Fruit fly (Drosophila melanogaster) whole organism, embryonic: ENCODE results near the gene CG33217.

ENCODE experiments used
- Adf1 ChIP-seq: fragments of 200-800 bp; sonication (Bioruptor generic); IDR thresholded peaks from 2 replicates; pipeline ENCODE4 v1.3.6; 2022; ENCODE audit warnings: missing biosample characterization, missing genetic modification characterization
- Atf-2 ChIP-seq: fragments of 200-800 bp; sonication (Bioruptor generic); optimal IDR thresholded peaks from 2 replicates; lab custom pipeline; 2016; ENCODE audit warnings: missing biosample characterization, missing genetic modification characterization
- BEAF-32 ChIP-seq: fragments of 200-800 bp; sonication (Bioruptor generic); optimal IDR thresholded peaks from 3 replicates; lab custom pipeline; 2017; ENCODE audit warnings: missing biosample characterization, missing genetic modification characterization, mild to moderate bottlenecking, moderate library complexity, missing genetic modification reagents
- Bdp1 ChIP-seq: fragments of 200-800 bp; sonication (Bioruptor generic); optimal IDR thresholded peaks from 3 replicates; lab custom pipeline; 2016; ENCODE audit warnings: missing biosample characterization, missing genetic modification characterization
- CG10565 ChIP-seq: fragments of 200-800 bp; sonication (Bioruptor generic); optimal IDR thresholded peaks from 3 replicates; lab custom pipeline; 2016; ENCODE audit warnings: missing biosample characterization, mild to moderate bottlenecking, missing genetic modification characterization
- CG10959 ChIP-seq: fragments of 200-800 bp; sonication (Bioruptor generic); IDR thresholded peaks from 2 replicates; pipeline ENCODE4 v1.3.6; 2022; ENCODE audit warnings: missing biosample characterization, missing genetic modification characterization
- CG11695 ChIP-seq: fragments of 200-800 bp; sonication (Bioruptor generic); IDR thresholded peaks from 3 replicates; pipeline ENCODE4 v1.3.6; 2022; ENCODE audit warnings: missing biosample characterization, missing genetic modification characterization
- CG12071 ChIP-seq: fragments of 200-800 bp; sonication (Bioruptor generic); optimal IDR thresholded peaks from 3 replicates; lab custom pipeline; 2018; ENCODE audit warnings: missing biosample characterization, mild to moderate bottlenecking, missing genetic modification characterization
- CG12744 ChIP-seq: fragments of 200-800 bp; sonication (Bioruptor generic); optimal IDR thresholded peaks from 2 replicates; lab custom pipeline; 2016; ENCODE audit warnings: missing biosample characterization, missing genetic modification characterization
- CG13775 ChIP-seq: fragments of 200-800 bp; sonication (Bioruptor generic); optimal IDR thresholded peaks from 3 replicates; lab custom pipeline; 2017; ENCODE audit warnings: missing biosample characterization, mild to moderate bottlenecking, missing genetic modification characterization
- CG14710 ChIP-seq: fragments of 200-800 bp; sonication (Bioruptor generic); optimal IDR thresholded peaks from 3 replicates; lab custom pipeline; 2019; ENCODE audit warnings: missing biosample characterization, mild to moderate bottlenecking, missing genetic modification characterization, moderate library complexity
- CG15073 ChIP-seq: fragments of 200-800 bp; sonication (Bioruptor generic); optimal IDR thresholded peaks from 2 replicates; lab custom pipeline; 2016; ENCODE audit warnings: missing biosample characterization, missing genetic modification characterization
- CG4730 ChIP-seq: fragments of 200-800 bp; sonication (Bioruptor generic); IDR thresholded peaks from 2 replicates; pipeline ENCODE4 v1.3.6; 2022; ENCODE audit warnings: missing biosample characterization, missing genetic modification characterization
- CG4854 ChIP-seq: fragments of 200-800 bp; sonication (Bioruptor generic); optimal IDR thresholded peaks from 2 replicates; lab custom pipeline; 2016; ENCODE audit warnings: missing biosample characterization, missing genetic modification characterization, inconsistent platforms
- CG5245 ChIP-seq: fragments of 200-800 bp; sonication (Bioruptor generic); optimal IDR thresholded peaks from 3 replicates; lab custom pipeline; 2016; ENCODE audit warnings: missing biosample characterization, missing genetic modification characterization
- CG7556 ChIP-seq: fragments of 200-800 bp; sonication (Bioruptor generic); optimal IDR thresholded peaks from 2 replicates; lab custom pipeline; 2017; ENCODE audit warnings: missing biosample characterization, mild to moderate bottlenecking, missing genetic modification characterization
- CG7839 ChIP-seq: fragments of 200-800 bp; sonication (Bioruptor generic); optimal IDR thresholded peaks from 3 replicates; lab custom pipeline; 2018; ENCODE audit warnings: missing biosample characterization, mild to moderate bottlenecking, missing genetic modification characterization, moderate library complexity
- CG7928 ChIP-seq: fragments of 200-800 bp; sonication (Bioruptor generic); optimal IDR thresholded peaks from 2 replicates; lab custom pipeline; 2017; ENCODE audit warnings: missing biosample characterization, mild to moderate bottlenecking, missing genetic modification characterization
- Camta ChIP-seq: fragments of 200-800 bp; sonication (Bioruptor generic); optimal IDR thresholded peaks from 2 replicates; lab custom pipeline; 2016; ENCODE audit warnings: missing biosample characterization, missing genetic modification characterization
- Chrac-16 ChIP-seq: fragments of 200-800 bp; sonication (Bioruptor generic); optimal IDR thresholded peaks from 3 replicates; lab custom pipeline; 2016; ENCODE audit warnings: missing biosample characterization, missing genetic modification characterization
- Dbx ChIP-seq: fragments of 200-800 bp; sonication (Bioruptor generic); IDR thresholded peaks from 3 replicates; pipeline ENCODE4 v1.3.6; 2022; ENCODE audit warnings: missing biosample characterization, missing genetic modification characterization
- Drgx ChIP-seq: fragments of 200-800 bp; sonication (Bioruptor generic); IDR thresholded peaks from 2 replicates; pipeline ENCODE4 v1.3.6; 2022; ENCODE audit warnings: missing biosample characterization, missing genetic modification characterization
- MTF-1 ChIP-seq: fragments of 200-800 bp; sonication (Bioruptor generic); optimal IDR thresholded peaks from 2 replicates; lab custom pipeline; 2018; ENCODE audit warnings: missing biosample characterization, mild to moderate bottlenecking, missing genetic modification characterization, borderline replicate concordance
- NC2β ChIP-seq: fragments of 200-800 bp; sonication (Bioruptor generic); optimal IDR thresholded peaks from 2 replicates; lab custom pipeline; 2016; ENCODE audit warnings: missing biosample characterization, missing genetic modification characterization
- Oaz ChIP-seq: fragments of 200-800 bp; sonication (Bioruptor generic); IDR thresholded peaks from 2 replicates; pipeline ENCODE4 v1.3.6; 2022; ENCODE audit warnings: missing biosample characterization, missing genetic modification characterization
- PHDP ChIP-seq: fragments of 200-800 bp; sonication (Bioruptor generic); optimal IDR thresholded peaks from 3 replicates; lab custom pipeline; 2018; ENCODE audit warnings: missing biosample characterization, mild to moderate bottlenecking, missing genetic modification characterization, moderate library complexity
- Xbp1 ChIP-seq: fragments of 200-800 bp; sonication (Bioruptor generic); optimal IDR thresholded peaks from 3 replicates; lab custom pipeline; 2016; ENCODE audit warnings: missing biosample characterization, mild to moderate bottlenecking, missing genetic modification characterization
- cas ChIP-seq: fragments of 200-800 bp; sonication (Bioruptor generic); IDR thresholded peaks from 2 replicates; pipeline ENCODE4 v1.3.6; 2022; ENCODE audit warnings: missing biosample characterization, missing genetic modification characterization
- croc ChIP-seq: fragments of 200-800 bp; sonication (Bioruptor generic); conservative IDR thresholded peaks from 3 replicates; pipeline ENCODE4 v1.3.6; 2022; ENCODE audit warnings: missing biosample characterization, missing genetic modification characterization
- dysf ChIP-seq: fragments of 200-800 bp; sonication (Bioruptor generic); IDR thresholded peaks from 3 replicates; pipeline ENCODE4 v1.3.6; 2022; ENCODE audit warnings: missing biosample characterization, missing genetic modification characterization
- gem ChIP-seq: fragments of 200-800 bp; sonication (Bioruptor generic); optimal IDR thresholded peaks from 2 replicates; lab custom pipeline; 2019; ENCODE audit warnings: missing biosample characterization, mild to moderate bottlenecking, missing genetic modification characterization, moderate library complexity
- grn ChIP-seq: fragments of 200-800 bp; sonication (Bioruptor generic); optimal IDR thresholded peaks from 3 replicates; lab custom pipeline; 2017; ENCODE audit warnings: missing biosample characterization, missing genetic modification characterization
- gsb ChIP-seq: fragments of 200-800 bp; sonication (Bioruptor generic); IDR thresholded peaks from 2 replicates; pipeline ENCODE4 v1.3.6; 2022; ENCODE audit warnings: missing biosample characterization, missing genetic modification characterization
- knrl ChIP-seq: fragments of 200-800 bp; sonication (Bioruptor generic); IDR thresholded peaks from 3 replicates; pipeline ENCODE4 v1.3.6; 2022; ENCODE audit warnings: missing biosample characterization, missing genetic modification characterization; ENCODE audit not compliant: partially characterized antibody
- lbe ChIP-seq: fragments of 200-800 bp; sonication (Bioruptor generic); optimal IDR thresholded peaks from 2 replicates; lab custom pipeline; 2016; ENCODE audit warnings: missing biosample characterization, mild to moderate bottlenecking, missing genetic modification characterization
- luna ChIP-seq: fragments of 200-800 bp; sonication (Bioruptor generic); optimal IDR thresholded peaks from 2 replicates; lab custom pipeline; 2016; ENCODE audit warnings: missing biosample characterization, missing genetic modification characterization
- maf-S ChIP-seq: fragments of 200-800 bp; sonication (Bioruptor generic); optimal IDR thresholded peaks from 2 replicates; lab custom pipeline; 2016; ENCODE audit warnings: missing biosample characterization, missing genetic modification characterization
- mam ChIP-seq: fragments of 200-800 bp; sonication (Bioruptor generic); optimal IDR thresholded peaks from 3 replicates; lab custom pipeline; 2016; ENCODE audit warnings: missing biosample characterization, missing genetic modification characterization
- nau ChIP-seq: fragments of 200-800 bp; sonication (Bioruptor generic); optimal IDR thresholded peaks from 3 replicates; lab custom pipeline; 2017; ENCODE audit warnings: missing biosample characterization, mild to moderate bottlenecking, missing genetic modification characterization, missing genetic modification reagents
- nmo ChIP-seq: fragments of 200-800 bp; sonication (Bioruptor generic); optimal IDR thresholded peaks from 2 replicates; lab custom pipeline; 2018; ENCODE audit warnings: missing biosample characterization, mild to moderate bottlenecking, missing genetic modification characterization, moderate library complexity
- pita ChIP-seq: fragments of 200-800 bp; sonication (Bioruptor generic); optimal IDR thresholded peaks from 2 replicates; lab custom pipeline; 2017; ENCODE audit warnings: missing biosample characterization, mild to moderate bottlenecking, missing genetic modification characterization
- ranshi ChIP-seq: fragments of 200-800 bp; sonication (Bioruptor generic); IDR thresholded peaks from 2 replicates; pipeline ENCODE4 v1.3.6; 2022; ENCODE audit warnings: missing biosample characterization, missing genetic modification characterization
- salm ChIP-seq: fragments of 200-800 bp; sonication (Bioruptor generic); optimal IDR thresholded peaks from 2 replicates; lab custom pipeline; 2018; ENCODE audit warnings: missing biosample characterization, mild to moderate bottlenecking, missing genetic modification characterization
- sd ChIP-seq: fragments of 200-800 bp; sonication (Bioruptor generic); optimal IDR thresholded peaks from 3 replicates; lab custom pipeline; 2018; ENCODE audit warnings: missing biosample characterization, mild to moderate bottlenecking, missing genetic modification characterization, moderate library complexity
- seq ChIP-seq: fragments of 200-800 bp; sonication (Bioruptor generic); IDR thresholded peaks from 2 replicates; pipeline ENCODE4 v1.3.6; 2022; ENCODE audit warnings: missing biosample characterization, missing genetic modification characterization
- sima ChIP-seq: fragments of 200-800 bp; sonication (Bioruptor generic); optimal IDR thresholded peaks from 2 replicates; lab custom pipeline; 2016; ENCODE audit warnings: missing biosample characterization, missing genetic modification characterization
- stwl ChIP-seq: fragments of 200-800 bp; sonication (Bioruptor generic); optimal IDR thresholded peaks from 3 replicates; lab custom pipeline; 2018; ENCODE audit warnings: missing biosample characterization, mild to moderate bottlenecking, missing genetic modification characterization, moderate library complexity
- sug ChIP-seq: fragments of 200-800 bp; optimal IDR thresholded peaks from 2 replicates; lab custom pipeline; 2019; ENCODE audit warnings: missing biosample characterization, mild to moderate bottlenecking, missing genetic modification characterization, moderate library complexity
- tll ChIP-seq, 2 experiments: fragments of 200-800 bp in 1 of 2; fragments of >200 bp in 1 of 2; sonication (Bioruptor generic) in 1 of 2; optimal IDR thresholded peaks; 2 replicates each; lab custom pipeline; 2017 to 2019; ENCODE audit warnings: missing biosample characterization in 2 of 2, missing genetic modification characterization in 2 of 2, mild to moderate bottlenecking in 1 of 2, moderate library complexity in 1 of 2
- tna ChIP-seq: fragments of 200-800 bp; sonication (Bioruptor generic); IDR thresholded peaks from 2 replicates; pipeline ENCODE4 v1.3.6; 2022; ENCODE audit warnings: missing biosample characterization, missing genetic modification characterization; ENCODE audit not compliant: partially characterized antibody
- unpg ChIP-seq: fragments of 200-800 bp; sonication (Bioruptor generic); optimal IDR thresholded peaks from 3 replicates; lab custom pipeline; 2018; ENCODE audit warnings: missing biosample characterization, mild to moderate bottlenecking, missing genetic modification characterization, moderate library complexity
- zf30C ChIP-seq: fragments of 200-800 bp; sonication (Bioruptor generic); optimal IDR thresholded peaks from 3 replicates; lab custom pipeline; 2018; ENCODE audit warnings: missing biosample characterization, mild to moderate bottlenecking, missing genetic modification characterization

CG33217 gene

DNA sequence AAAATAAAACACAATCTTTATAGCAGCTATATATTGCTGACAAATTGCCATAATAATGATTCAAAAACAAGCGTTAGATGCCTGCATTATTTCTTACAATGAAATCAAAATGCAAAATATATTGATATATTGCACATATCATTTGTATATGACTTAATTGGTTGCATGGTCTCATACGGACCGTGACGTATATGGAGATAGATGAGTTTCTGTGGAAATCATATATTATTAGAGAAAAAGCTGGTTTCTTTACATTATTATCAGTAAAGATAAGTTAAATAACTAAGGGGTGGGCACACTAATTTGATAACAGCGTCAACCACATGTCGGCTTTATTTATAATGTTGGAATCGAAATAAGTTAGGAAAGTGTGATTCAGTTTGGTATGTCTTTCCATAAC, at the start of gene CG33217 (continued):
- no peak for TF ChIP-seq PHDP (tag; lab: Kevin White, UChicago)
- no peak for TF ChIP-seq gsb (GFP tag; lab: Robert Waterston, UW)
- no peak for TF ChIP-seq CG13775 (GFP tag; lab: Kevin White, UChicago)
- no peak for TF ChIP-seq CG10565 (GFP tag; lab: Kevin White, UChicago)
- peak; percentile 20 for TF ChIP-seq CG7839 (tag; lab: Kevin White, UChicago)
- no peak for TF ChIP-seq CG4854
- TF ChIP-seq sd = no peak
- no peak for TF ChIP-seq zf30C
- TF ChIP-seq nmo = peak; percentile 73
- no peak for TF ChIP-seq stwl (tag; lab: Kevin White, UChicago)
- peak; percentile 10 for TF ChIP-seq gem
- no peak for TF ChIP-seq ranshi (GFP tag; lab: Robert Waterston, UW)
- TF ChIP-seq tna (GFP tag; lab: Robert Waterston, UW) = no peak
- no peak for TF ChIP-seq mam (GFP tag; lab: Kevin White, UChicago)
- no peak for TF ChIP-seq Oaz (GFP tag; lab: Robert Waterston, UW)
- peak; percentile 18 for TF ChIP-seq Xbp1 (GFP tag; lab: Kevin White, UChicago)
- TF ChIP-seq Atf-2 (GFP tag; lab: Kevin White, UChicago) = no peak
- no peak for TF ChIP-seq CG7556 (GFP tag; lab: Kevin White, UChicago)
- TF ChIP-seq knrl = no peak; the same call in 2 of the 3 replicates
- no peak for TF ChIP-seq luna (GFP tag; lab: Kevin White, UChicago)
- TF ChIP-seq BEAF-32 = peak; percentile 33
- TF ChIP-seq CG4730 (GFP tag; lab: Robert Waterston, UW) = no peak
- no peak for TF ChIP-seq croc (GFP tag; lab: Robert Waterston, UW)
- no peak for TF ChIP-seq Chrac-16 (GFP tag; lab: Kevin White, UChicago)
- TF ChIP-seq lbe (GFP tag; lab: Kevin White, UChicago) = no peak
- TF ChIP-seq CG11695 (GFP tag; lab: Robert Waterston, UW) = no peak
- TF ChIP-seq Bdp1 = no peak
- no peak for TF ChIP-seq tll (GFP tag; optimal IDR thresholded peaks at IDR 0.05; lab: Kevin White, UChicago)
- TF ChIP-seq CG10959 (GFP tag; lab: Robert Waterston, UW) = no peak
- TF ChIP-seq salm (tag; lab: Kevin White, UChicago) = no peak
- TF ChIP-seq unpg (GFP tag; lab: Kevin White, UChicago) = no peak
- TF ChIP-seq cas (GFP tag; lab: Robert Waterston, UW) = no peak
- no peak for TF ChIP-seq pita
- no peak for TF ChIP-seq MTF-1 (GFP tag; lab: Kevin White, UChicago)
- no peak for TF ChIP-seq maf-S
- TF ChIP-seq seq (GFP tag; lab: Robert Waterston, UW) = no peak
- TF ChIP-seq CG14710 = peak; percentile 76
- TF ChIP-seq dysf (GFP tag; lab: Robert Waterston, UW) = no peak
- TF ChIP-seq CG12744 (GFP tag; lab: Kevin White, UChicago) = no peak
- TF ChIP-seq sug (tag; lab: Kevin White, UChicago) = no peak
- TF ChIP-seq Adf1 (GFP tag; lab: Robert Waterston, UW) = no peak
- TF ChIP-seq CG7928 (GFP tag; lab: Kevin White, UChicago) = no peak
- no peak for TF ChIP-seq nau (GFP tag; lab: Kevin White, UChicago)
- TF ChIP-seq CG5245 (GFP tag; lab: Kevin White, UChicago) = no peak
- TF ChIP-seq grn (GFP tag; lab: Kevin White, UChicago) = no peak
- no peak for TF ChIP-seq CG12071 (GFP tag; lab: Kevin White, UChicago)
- TF ChIP-seq sima (GFP tag; lab: Kevin White, UChicago) = no peak
- TF ChIP-seq NC2β = no peak
- TF ChIP-seq CG15073 (GFP tag; lab: Kevin White, UChicago) = no peak
- no peak for TF ChIP-seq Camta (GFP tag; lab: Kevin White, UChicago)
- no peak for TF ChIP-seq Drgx (GFP tag; lab: Robert Waterston, UW)
- TF ChIP-seq Dbx = no peak
